Worm (Caenorhabditis elegans) whole organism, early embryonic: Measurements from ENCODE around the gene pals-38.

ENCODE experiments used
- B0310.2 ChIP-seq: sonication (generic microtip); optimal IDR thresholded peaks from 2 replicates; lab custom pipeline; 2016; ENCODE audit warnings: mild to moderate bottlenecking, missing genetic modification characterization, missing compliant biosample characterization
- ama-1 ChIP-seq: fragments of 150-350 bp; optimal IDR thresholded peaks from 2 replicates; lab custom pipeline; 2014
- flt-1 ChIP-seq: fragments of 200-800 bp; sonication (Bioruptor generic); IDR thresholded peaks from 2 replicates; pipeline ENCODE4 v1.3.6; 2022; ENCODE audit warnings: missing genetic modification characterization, missing compliant biosample characterization
- hmg-4 ChIP-seq: fragments of 200-800 bp; sonication (Bioruptor generic); optimal IDR thresholded peaks from 2 replicates; lab custom pipeline; 2018; ENCODE audit warnings: mild to moderate bottlenecking, missing genetic modification characterization, missing compliant biosample characterization
- sea-1 ChIP-seq: fragments of 200-800 bp; sonication (Bioruptor generic); conservative IDR thresholded peaks from 2 replicates; pipeline ENCODE4 v1.3.6; 2022; ENCODE audit warnings: missing genetic modification characterization, missing compliant biosample characterization
- tbx-11 ChIP-seq: fragments of 200-800 bp; sonication (Bioruptor generic); IDR thresholded peaks from 2 replicates; pipeline ENCODE4 v1.3.6; 2022; ENCODE audit warnings: missing genetic modification characterization, missing compliant biosample characterization

ce11 chrV:12427826-12428225 is 19.0 kb downstream of the pals-38 start:
- TF ChIP-seq ama-1 (lab: Kevin White, UChicago) (no peak), hmg-4 (GFP tag; lab: Kevin White, UChicago) (no peak), sea-1 (no peak), B0310.2 (no peak), flt-1 (GFP tag; lab: Robert Waterston, UW) (no peak), tbx-11 (no peak)
